Fruit fly (Drosophila melanogaster) whole organism, wandering third instar larva: ENCODE data around the gene CG13244.

Experiments used
- Abd-B ChIP-seq: fragments of >200 bp; optimal IDR thresholded peaks from 2 replicates; lab custom pipeline; 2017; ENCODE audit warnings: missing biosample characterization, missing genetic modification characterization
- CG32264 ChIP-seq: fragments of 200-800 bp; sonication (Bioruptor generic); optimal IDR thresholded peaks from 2 replicates; lab custom pipeline; 2016; ENCODE audit warnings: missing biosample characterization, missing genetic modification characterization
- CrebA ChIP-seq: fragments of 200-800 bp; sonication (Bioruptor generic); optimal IDR thresholded peaks from 2 replicates; lab custom pipeline; 2016; ENCODE audit warnings: missing biosample characterization, mild to moderate bottlenecking, missing genetic modification characterization, borderline replicate concordance
- Dfd ChIP-seq: fragments of >200 bp; optimal IDR thresholded peaks from 2 replicates; lab custom pipeline; 2017; ENCODE audit warnings: missing biosample characterization, missing genetic modification characterization
- Dif ChIP-seq: fragments of 200-275, 200-300 bp; sonication (Bioruptor generic); optimal IDR thresholded peaks from 2 replicates; lab custom pipeline; 2018; ENCODE audit warnings: missing biosample characterization, missing genetic modification characterization; ENCODE audit not compliant: partially characterized antibody
- HLH106 ChIP-seq: fragments of 200-800 bp; optimal IDR thresholded peaks from 3 replicates; lab custom pipeline; 2019; ENCODE audit warnings: missing biosample characterization, mild to moderate bottlenecking, missing genetic modification characterization, moderate library complexity
- Hnf4 ChIP-seq: fragments of 200-800 bp; sonication (Bioruptor generic); optimal IDR thresholded peaks from 2 replicates; lab custom pipeline; 2016; ENCODE audit warnings: missing biosample characterization, mild to moderate bottlenecking, missing genetic modification characterization
- Hr78 ChIP-seq: fragments of >200 bp; optimal IDR thresholded peaks from 2 replicates; lab custom pipeline; 2017; ENCODE audit warnings: missing biosample characterization, missing genetic modification characterization
- Hr83 ChIP-seq: fragments of 200-300 bp; sonication (Bioruptor generic); optimal IDR thresholded peaks from 2 replicates; lab custom pipeline; 2016; ENCODE audit warnings: missing biosample characterization, mild to moderate bottlenecking, missing genetic modification characterization, moderate library complexity; ENCODE audit not compliant: poor library complexity, severe bottlenecking
- Jra ChIP-seq: sonication (Bioruptor generic); optimal IDR thresholded peaks from 2 replicates; lab custom pipeline; 2016; ENCODE audit warnings: missing biosample characterization, missing genetic modification characterization
- Mio ChIP-seq: sonication (Bioruptor generic); optimal IDR thresholded peaks from 2 replicates; lab custom pipeline; 2016; ENCODE audit warnings: missing biosample characterization, missing genetic modification characterization
- Myc ChIP-seq: fragments of >200 bp; optimal IDR thresholded peaks from 2 replicates; lab custom pipeline; 2017
- N ChIP-seq: fragments of >200 bp; optimal IDR thresholded peaks from 2 replicates; lab custom pipeline; 2018; ENCODE audit warnings: missing biosample characterization, missing external identifiers, missing genetic modification characterization
- Rel ChIP-seq, 2 experiments: fragments of 200-800 bp; sonication (Bioruptor generic) in 1 of 2; optimal IDR thresholded peaks; 2 replicates in 1 of 2; 3 replicates in 1 of 2; lab custom pipeline; 2016 to 2019; ENCODE audit warnings: mild to moderate bottlenecking in 2 of 2, missing biosample characterization in 2 of 2, missing genetic modification characterization in 2 of 2, moderate library complexity in 1 of 2
- Vsx2 ChIP-seq: fragments of 200-300, 225-300 bp; sonication (Bioruptor generic); optimal IDR thresholded peaks from 2 replicates; lab custom pipeline; 2018; ENCODE audit warnings: missing biosample characterization, missing genetic modification characterization; ENCODE audit not compliant: partially characterized antibody
- br ChIP-seq: fragments of 200-800 bp; sonication (Bioruptor generic); optimal IDR thresholded peaks from 2 replicates; lab custom pipeline; 2016; ENCODE audit warnings: missing biosample characterization, missing genetic modification characterization
- brk ChIP-seq: fragments of 200-800 bp; sonication (Bioruptor generic); optimal IDR thresholded peaks from 2 replicates; lab custom pipeline; 2016; ENCODE audit warnings: missing biosample characterization, mild to moderate bottlenecking, missing genetic modification characterization
- dmrt93B ChIP-seq: fragments of 200-800 bp; sonication (Bioruptor generic); optimal IDR thresholded peaks from 2 replicates; lab custom pipeline; 2018; ENCODE audit warnings: missing biosample characterization, mild to moderate bottlenecking, missing genetic modification characterization
- dsf ChIP-seq: sonication (Bioruptor generic); optimal IDR thresholded peaks from 2 replicates; lab custom pipeline; 2016; ENCODE audit warnings: missing biosample characterization, missing genetic modification characterization, borderline replicate concordance
- foxo ChIP-seq, 2 experiments: fragments of 200-800 bp; sonication (Bioruptor generic); optimal IDR thresholded peaks; 2 replicates in 1 of 2; 3 replicates in 1 of 2; lab custom pipeline; 2016 to 2017; ENCODE audit warnings: missing biosample characterization in 2 of 2, missing genetic modification characterization in 2 of 2
- fru ChIP-seq: fragments of 200-800 bp; sonication (Bioruptor generic); optimal IDR thresholded peaks from 3 replicates; lab custom pipeline; 2016; ENCODE audit warnings: missing biosample characterization, mild to moderate bottlenecking, missing genetic modification characterization
- h ChIP-seq: fragments of 200-800 bp; sonication (Bioruptor generic); optimal IDR thresholded peaks from 3 replicates; lab custom pipeline; 2016; ENCODE audit warnings: missing biosample characterization, mild to moderate bottlenecking, missing genetic modification characterization
- jim ChIP-seq: fragments of 175-275, 200-325 bp; sonication (Bioruptor generic); optimal IDR thresholded peaks from 2 replicates; lab custom pipeline; 2016; ENCODE audit warnings: missing biosample characterization, mild to moderate bottlenecking, missing genetic modification characterization
- lola ChIP-seq: fragments of >200 bp; optimal IDR thresholded peaks from 2 replicates; lab custom pipeline; 2017; ENCODE audit warnings: missing biosample characterization, missing genetic modification characterization
- pan ChIP-seq: fragments of >200 bp; optimal IDR thresholded peaks from 2 replicates; lab custom pipeline; 2017
- psq ChIP-seq: fragments of 200-800 bp; sonication (Bioruptor generic); optimal IDR thresholded peaks from 3 replicates; lab custom pipeline; 2017; ENCODE audit warnings: missing biosample characterization, mild to moderate bottlenecking, missing genetic modification characterization, moderate library complexity
- rgr ChIP-seq: fragments of 200-800 bp; sonication (Bioruptor generic); optimal IDR thresholded peaks from 3 replicates; lab custom pipeline; 2016; ENCODE audit warnings: missing biosample characterization, mild to moderate bottlenecking, missing genetic modification characterization
- sv ChIP-seq: fragments of 200-800 bp; sonication (Bioruptor generic); optimal IDR thresholded peaks from 3 replicates; lab custom pipeline; 2016; ENCODE audit warnings: missing biosample characterization, missing genetic modification characterization
- tai ChIP-seq: sonication (Bioruptor generic); optimal IDR thresholded peaks from 2 replicates; lab custom pipeline; 2016; ENCODE audit warnings: missing biosample characterization, missing genetic modification characterization
- usp ChIP-seq: fragments of >200 bp; optimal IDR thresholded peaks from 2 replicates; lab custom pipeline; 2017; ENCODE audit warnings: missing biosample characterization, missing genetic modification characterization
- woc ChIP-seq: sonication (Bioruptor generic); optimal IDR thresholded peaks from 2 replicates; lab custom pipeline; 2016; ENCODE audit warnings: missing biosample characterization, mild to moderate bottlenecking, missing genetic modification characterization

Gene CG13244

DNA sequence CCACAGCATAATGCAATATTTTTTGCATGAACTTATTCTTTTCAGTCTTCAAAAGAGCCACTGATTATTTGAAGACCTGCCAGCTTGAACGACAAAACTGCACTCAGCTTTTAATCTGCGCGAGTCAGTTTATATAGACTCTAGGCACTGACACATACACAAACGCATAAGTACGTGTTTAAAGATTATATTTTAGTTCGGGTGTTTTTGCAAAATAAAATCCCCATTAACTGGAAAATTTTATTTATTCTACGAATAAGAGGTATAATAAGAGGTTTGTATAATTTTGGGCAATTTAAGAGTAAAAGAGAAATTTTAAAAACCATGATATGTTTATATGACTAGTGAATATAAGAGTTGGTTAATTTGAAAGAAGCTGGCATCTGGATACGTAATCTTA is 23.0 kb upstream of the CG13244 start, which contains the start of gene Tep1:
Gene Tep1 (minus strand): TSS at position 101 of the 400 bp plus-strand sequence.
- no peak for TF ChIP-seq Hr83 (GFP tag; lab: Kevin White, UChicago)
- no peak for TF ChIP-seq Jra
- no peak for TF ChIP-seq Hr78 (GFP tag; lab: Kevin White, UChicago)
- no peak for TF ChIP-seq Dif (GFP tag; lab: Kevin White, UChicago)
- no peak for TF ChIP-seq tai
- no peak for TF ChIP-seq brk (GFP tag; lab: Kevin White, UChicago)
- TF ChIP-seq N (GFP tag; lab: Kevin White, UChicago): no peak
- TF ChIP-seq woc (GFP tag; lab: Kevin White, UChicago): no peak
- TF ChIP-seq psq (GFP tag; lab: Kevin White, UChicago): no peak
- no peak for TF ChIP-seq pan (lab: Kevin White, UChicago)
- TF ChIP-seq Rel (GFP tag; optimal IDR thresholded peaks at IDR 0.05; lab: Kevin White, UChicago): no peak
- no peak for TF ChIP-seq Rel (tag; optimal IDR thresholded peaks at IDR 0.05; lab: Kevin White, UChicago)
- no peak for TF ChIP-seq dsf
- no peak for TF ChIP-seq Hnf4 (GFP tag; lab: Kevin White, UChicago)
- TF ChIP-seq dmrt93B (GFP tag; lab: Kevin White, UChicago): no peak
- TF ChIP-seq Myc: no peak
- no peak for TF ChIP-seq Dfd (GFP tag; lab: Kevin White, UChicago)
- no peak for TF ChIP-seq Vsx2
- no peak for TF ChIP-seq Abd-B (GFP tag; lab: Kevin White, UChicago)

DNA sequence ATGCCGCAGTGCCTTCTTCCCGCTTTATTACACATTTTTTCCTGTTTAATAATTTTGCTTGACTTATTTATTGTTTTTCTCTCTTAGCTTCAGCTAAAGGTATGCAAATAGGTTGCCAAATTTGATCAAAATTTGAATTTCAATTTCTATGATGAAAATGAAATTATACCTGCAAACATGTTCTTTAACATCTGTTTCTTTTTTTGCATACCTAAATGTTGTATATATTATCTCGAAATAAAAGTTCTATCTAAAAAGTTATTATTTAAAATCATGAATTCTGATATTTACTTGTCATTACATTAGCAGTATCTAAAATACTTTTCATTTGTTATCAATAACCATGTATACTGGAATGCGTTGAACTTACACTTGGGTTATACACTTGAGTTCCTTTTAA is 21.5 kb upstream of the CG13244 start, which contains the start of gene CG31735:
Gene CG31735 (plus strand): TSS at position 301 of the 400 bp plus-strand sequence.
- TF ChIP-seq h (GFP tag; lab: Kevin White, UChicago) (no peak), sv (GFP tag; lab: Kevin White, UChicago) (no peak), foxo (GFP tag; optimal IDR thresholded peaks at IDR 0.05; lab: Kevin White, UChicago) (no peak), jim (GFP tag; lab: Kevin White, UChicago) (no peak), usp (GFP tag; lab: Kevin White, UChicago) (no peak), fru (GFP tag; lab: Kevin White, UChicago) (no peak), Dfd (GFP tag; lab: Kevin White, UChicago) (no peak), pan (lab: Kevin White, UChicago) (no peak)

DNA sequence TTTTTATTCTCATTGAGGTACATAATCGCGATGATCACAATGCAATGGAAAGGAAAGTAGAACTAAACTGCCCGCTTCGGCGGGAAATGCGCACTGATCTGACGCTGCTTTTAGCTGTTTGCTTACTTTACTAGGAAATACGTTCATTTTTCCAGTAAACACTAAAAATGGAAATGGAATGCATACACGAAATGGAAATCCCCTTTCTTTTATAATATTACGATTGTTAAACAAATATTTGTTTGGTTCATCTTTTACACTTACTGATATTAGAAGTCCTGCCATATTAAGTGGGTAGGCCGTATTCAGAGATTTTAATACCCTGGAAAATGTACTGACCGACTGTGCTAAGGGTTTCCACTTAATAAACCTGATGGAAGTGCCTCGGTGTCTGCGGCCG is 16.3 kb upstream of the CG13244 start, which contains the start of gene CG31823:
Gene CG31823 (minus strand): TSS at position 101 of the 400 bp plus-strand sequence.
- TF ChIP-seq brk (GFP tag; lab: Kevin White, UChicago): no peak
- TF ChIP-seq Dif (GFP tag; lab: Kevin White, UChicago): no peak
- no peak for TF ChIP-seq CrebA (GFP tag; lab: Kevin White, UChicago)
- TF ChIP-seq HLH106 (tag; lab: Kevin White, UChicago): no peak
- TF ChIP-seq Mio: no peak
- TF ChIP-seq foxo (GFP tag; optimal IDR thresholded peaks at IDR 0.05; lab: Kevin White, UChicago): no peak
- no peak for TF ChIP-seq Rel (GFP tag; optimal IDR thresholded peaks at IDR 0.05; lab: Kevin White, UChicago)
- no peak for TF ChIP-seq Rel (tag; optimal IDR thresholded peaks at IDR 0.05; lab: Kevin White, UChicago)
- no peak for TF ChIP-seq psq (GFP tag; lab: Kevin White, UChicago)
- TF ChIP-seq woc (GFP tag; lab: Kevin White, UChicago): no peak
- no peak for TF ChIP-seq pan (lab: Kevin White, UChicago)
- TF ChIP-seq rgr (GFP tag; lab: Kevin White, UChicago): no peak
- TF ChIP-seq lola (GFP tag; lab: Kevin White, UChicago): no peak
- TF ChIP-seq fru (GFP tag; lab: Kevin White, UChicago): no peak
- TF ChIP-seq br (GFP tag; lab: Kevin White, UChicago): no peak

- TF ChIP-seq psq (GFP tag; lab: Kevin White, UChicago): no peak
- TF ChIP-seq CG32264 (GFP tag; lab: Kevin White, UChicago): no peak
Observed at dm6 chr2L:15902310-15902709, 14.4 kb upstream of the CG13244 start, which contains the start of gene CG31821. Gene CG31821 (minus strand): TSS chr2L:15902410.

- TF ChIP-seq h (GFP tag; lab: Kevin White, UChicago) (no peak), Rel (GFP tag; optimal IDR thresholded peaks at IDR 0.05; lab: Kevin White, UChicago) (no peak), Rel (tag; optimal IDR thresholded peaks at IDR 0.05; lab: Kevin White, UChicago) (no peak), usp (GFP tag; lab: Kevin White, UChicago) (no peak), Dif (GFP tag; lab: Kevin White, UChicago) (no peak), HLH106 (tag; lab: Kevin White, UChicago) (no peak), brk (GFP tag; lab: Kevin White, UChicago) (no peak), foxo (GFP tag; optimal IDR thresholded peaks at IDR 0.05; lab: Kevin White, UChicago) (no peak)
Observed at dm6 chr2L:15903725-15904124, 13.0 kb upstream of the CG13244 start.
